Fruit fly (Drosophila melanogaster) S2 (cell line): ENCODE measurements around the gene CG12379.

Experiments
- CG8478 ChIP-seq: fragments of >200 bp; optimal IDR thresholded peaks from 2 replicates; lab custom pipeline; 2018
- CTCF ChIP-seq, 2 experiments: fragments of >200 bp; optimal IDR thresholded peaks; 2 replicates each; lab custom pipeline; 2018

DNA sequence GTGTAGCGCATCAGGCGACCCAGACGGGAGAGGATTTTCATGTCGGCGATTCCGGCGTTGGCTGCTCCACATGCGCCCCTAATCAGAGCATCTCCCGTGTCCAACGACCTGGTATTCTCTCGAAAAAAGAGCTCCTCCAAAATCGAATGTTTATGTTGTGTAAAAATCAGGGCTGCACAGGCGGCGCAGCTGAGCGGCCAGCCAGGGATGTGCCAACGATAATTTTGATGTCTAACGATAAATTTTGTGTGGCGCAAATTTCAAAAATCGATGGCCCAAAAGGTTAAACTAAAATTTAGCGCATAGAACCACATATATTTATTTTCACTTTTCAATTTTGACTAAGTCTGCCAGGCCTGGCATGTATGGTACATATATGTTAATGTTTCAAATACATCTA, 32.7 kb downstream of the CG12379 start, which contains the start of gene CG9240:
- no peak for TF ChIP-seq CTCF (optimal IDR thresholded peaks at IDR 0.05; lab: Kevin White, UChicago)
- no peak for TF ChIP-seq CG8478 (lab: Kevin White, UChicago)
